Worm (Caenorhabditis elegans): ENCODE data around the gene unc-32.

unc-32 gene

ce11 chrIII:8873990-8874668 lies 31.3 kb upstream of the unc-32 start (continued):
- TF ChIP-seq spr-3 (GFP tag; optimal IDR thresholded peaks at IDR 0.05): no peak
- no peak for TF ChIP-seq nhr-41 (GFP tag; IDR thresholded peaks at IDR 0.05)
- TF ChIP-seq ztf-7 (tag; optimal IDR thresholded peaks at IDR 0.05): peak; percentile 22
- peak; percentile 82 for TF ChIP-seq hlh-11 (tag; optimal IDR thresholded peaks at IDR 0.05)
- 0 out of 2 replicates have a peak, but pooled peaks have one; percentile 49 for TF ChIP-seq lin-38 (GFP tag; IDR thresholded peaks at IDR 0.05)
- no peak for TF ChIP-seq unc-130 (GFP tag; optimal IDR thresholded peaks at IDR 0.05)
- TF ChIP-seq dmd-6 (GFP tag; IDR thresholded peaks at IDR 0.05): peak; percentile 25
- TF ChIP-seq ZK337.2 (GFP tag; IDR thresholded peaks at IDR 0.05): no peak
- no peak for TF ChIP-seq ZK546.5 (tag; optimal IDR thresholded peaks at IDR 0.05)
- peak; percentile 32 for TF ChIP-seq nhr-111 (GFP tag; optimal IDR thresholded peaks at IDR 0.05)
- TF ChIP-seq egl-27 (tag; optimal IDR thresholded peaks at IDR 0.05): no peak
- TF ChIP-seq zfp-2 (tag; optimal IDR thresholded peaks at IDR 0.05): peak; percentile 31
- TF ChIP-seq daf-12 (tag; optimal IDR thresholded peaks at IDR 0.05): no peak
- no peak for TF ChIP-seq lin-15B (tag; optimal IDR thresholded peaks at IDR 0.05)
- peak; percentile 89; the same call in 1 of the 2 replicates for TF ChIP-seq ctbp-1 (GFP tag; IDR thresholded peaks at IDR 0.05)
- TF ChIP-seq Y5F2A.4 (GFP tag; optimal IDR thresholded peaks at IDR 0.05): no peak
- TF ChIP-seq R02D3.7 (tag; optimal IDR thresholded peaks at IDR 0.05): no peak
- no peak for TF ChIP-seq saeg-2 (GFP tag; IDR thresholded peaks at IDR 0.05)
- peak; percentile 60 for TF ChIP-seq mes-2 (tag; optimal IDR thresholded peaks at IDR 0.05; ENCODE audit: poor library complexity, severe bottlenecking)
- TF ChIP-seq nhr-11 (tag; optimal IDR thresholded peaks at IDR 0.05): peak; percentile 87
- TF ChIP-seq cey-2 (tag; optimal IDR thresholded peaks at IDR 0.05; ENCODE audit: borderline replicate concordance, insufficient read depth): no peak
- TF ChIP-seq hlh-30 (tag; optimal IDR thresholded peaks at IDR 0.05; ENCODE audit: insufficient read depth): peak; percentile 56
- TF ChIP-seq ama-1 (optimal IDR thresholded peaks at IDR 0.05): peak; percentile 94

- TF ChIP-seq nhr-28 (tag; optimal IDR thresholded peaks at IDR 0.05): no peak
- TF ChIP-seq lin-29 (GFP tag; IDR thresholded peaks at IDR 0.05): no peak
- TF ChIP-seq snpc-4 (tag; optimal IDR thresholded peaks at IDR 0.05): no peak
- TF ChIP-seq ces-1 (GFP tag; optimal IDR thresholded peaks at IDR 0.05): peak; percentile 85
- TF ChIP-seq fkh-10 (GFP tag; optimal IDR thresholded peaks at IDR 0.05): peak; percentile 89
- peak; percentile 87 for TF ChIP-seq aha-1 (tag)
- TF ChIP-seq F26F4.8 (GFP tag; conservative IDR thresholded peaks at IDR 0.05): no peak
- TF ChIP-seq dmd-8 (GFP tag; IDR thresholded peaks at IDR 0.05): no peak
These were observed 28.4 kb upstream of the unc-32 start, which contains the start of gene K01F9.2 for ce11 chrIII:8877002-8877401. Gene K01F9.2 (minus strand): TSS chrIII:8877128.

ce11 chrIII:8878960-8879359 lies 26.5 kb upstream of the unc-32 start:
- TF ChIP-seq ztf-7 (tag; optimal IDR thresholded peaks at IDR 0.05): no peak
- no peak for TF ChIP-seq Y5F2A.4 (GFP tag; optimal IDR thresholded peaks at IDR 0.05)
- TF ChIP-seq tag-97 (GFP tag; IDR thresholded peaks at IDR 0.05): no peak
- TF ChIP-seq lir-3 (tag; optimal IDR thresholded peaks at IDR 0.05): no peak
- no peak for TF ChIP-seq ceh-28 (tag; optimal IDR thresholded peaks at IDR 0.05)
- TF ChIP-seq ceh-20 (GFP tag; IDR thresholded peaks at IDR 0.05): no peak
- no peak for TF ChIP-seq mes-2 (tag; optimal IDR thresholded peaks at IDR 0.05; ENCODE audit: poor library complexity, severe bottlenecking)
- TF ChIP-seq ZK337.2 (GFP tag; IDR thresholded peaks at IDR 0.05): no peak
- TF ChIP-seq php-3 (GFP tag; IDR thresholded peaks at IDR 0.05): peak; percentile 35; the same call in 1 of the 2 replicates
- no peak for TF ChIP-seq daf-16 (GFP tag; optimal IDR thresholded peaks at IDR 0.05)
- TF ChIP-seq daf-16 (tag; optimal IDR thresholded peaks at IDR 0.05): peak; percentile 70
- TF ChIP-seq ctbp-1 (GFP tag; IDR thresholded peaks at IDR 0.05): no peak
- TF ChIP-seq ceh-62 (tag; optimal IDR thresholded peaks at IDR 0.05): no peak
- TF ChIP-seq nhr-41 (GFP tag; IDR thresholded peaks at IDR 0.05): no peak
- no peak for TF ChIP-seq vab-7 (GFP tag; IDR thresholded peaks at IDR 0.05)
- no peak for TF ChIP-seq aly-2 (tag; optimal IDR thresholded peaks at IDR 0.05)
- TF ChIP-seq ceh-32 (tag; optimal IDR thresholded peaks at IDR 0.05; ENCODE audit: poor library complexity): no peak
- no peak for TF ChIP-seq snpc-1.2 (GFP tag; IDR thresholded peaks at IDR 0.05)
- no peak for TF ChIP-seq nhr-6 (tag; optimal IDR thresholded peaks at IDR 0.05)
- TF ChIP-seq unc-130 (GFP tag; optimal IDR thresholded peaks at IDR 0.05): no peak
- TF ChIP-seq F44E2.7 (GFP tag; IDR thresholded peaks at IDR 0.05): no peak
- TF ChIP-seq daf-19 (GFP tag; conservative IDR thresholded peaks at IDR 0.05): no peak
- no peak for TF ChIP-seq egl-27 (tag; optimal IDR thresholded peaks at IDR 0.05)
- no peak for TF ChIP-seq daf-8 (GFP tag; IDR thresholded peaks at IDR 0.05)
- TF ChIP-seq zfp-2 (tag; optimal IDR thresholded peaks at IDR 0.05): no peak
- TF ChIP-seq mep-1 (tag; optimal IDR thresholded peaks at IDR 0.05): peak; percentile 43

Measured in whole organism, L4 larva.